Fruit fly (Drosophila melanogaster) whole organism, wandering third instar larva: ENCODE data around the gene CG11756.

Source experiments
- Abd-B ChIP-seq: fragments of >200 bp; optimal IDR thresholded peaks from 2 replicates; lab custom pipeline; 2017; ENCODE audit warnings: missing biosample characterization, missing genetic modification characterization
- CG32264 ChIP-seq: fragments of 200-800 bp; sonication (Bioruptor generic); optimal IDR thresholded peaks from 2 replicates; lab custom pipeline; 2016; ENCODE audit warnings: missing biosample characterization, missing genetic modification characterization
- CG9705 ChIP-seq: fragments of 200-800 bp; sonication (Bioruptor generic); optimal IDR thresholded peaks from 2 replicates; lab custom pipeline; 2018; ENCODE audit warnings: missing biosample characterization, mild to moderate bottlenecking, missing genetic modification characterization
- CrebA ChIP-seq: fragments of 200-800 bp; sonication (Bioruptor generic); optimal IDR thresholded peaks from 2 replicates; lab custom pipeline; 2016; ENCODE audit warnings: missing biosample characterization, mild to moderate bottlenecking, missing genetic modification characterization, borderline replicate concordance
- Dfd ChIP-seq: fragments of >200 bp; optimal IDR thresholded peaks from 2 replicates; lab custom pipeline; 2017; ENCODE audit warnings: missing biosample characterization, missing genetic modification characterization
- Dif ChIP-seq: fragments of 200-275, 200-300 bp; sonication (Bioruptor generic); optimal IDR thresholded peaks from 2 replicates; lab custom pipeline; 2018; ENCODE audit warnings: missing biosample characterization, missing genetic modification characterization; ENCODE audit not compliant: partially characterized antibody
- HLH106 ChIP-seq: fragments of 200-800 bp; optimal IDR thresholded peaks from 3 replicates; lab custom pipeline; 2019; ENCODE audit warnings: missing biosample characterization, mild to moderate bottlenecking, missing genetic modification characterization, moderate library complexity
- Hnf4 ChIP-seq: fragments of 200-800 bp; sonication (Bioruptor generic); optimal IDR thresholded peaks from 2 replicates; lab custom pipeline; 2016; ENCODE audit warnings: missing biosample characterization, mild to moderate bottlenecking, missing genetic modification characterization
- Hr78 ChIP-seq: fragments of >200 bp; optimal IDR thresholded peaks from 2 replicates; lab custom pipeline; 2017; ENCODE audit warnings: missing biosample characterization, missing genetic modification characterization
- Hr83 ChIP-seq: fragments of 200-300 bp; sonication (Bioruptor generic); optimal IDR thresholded peaks from 2 replicates; lab custom pipeline; 2016; ENCODE audit warnings: missing biosample characterization, mild to moderate bottlenecking, missing genetic modification characterization, moderate library complexity; ENCODE audit not compliant: poor library complexity, severe bottlenecking
- Jra ChIP-seq: sonication (Bioruptor generic); optimal IDR thresholded peaks from 2 replicates; lab custom pipeline; 2016; ENCODE audit warnings: missing biosample characterization, missing genetic modification characterization
- Mio ChIP-seq: sonication (Bioruptor generic); optimal IDR thresholded peaks from 2 replicates; lab custom pipeline; 2016; ENCODE audit warnings: missing biosample characterization, missing genetic modification characterization
- Myc ChIP-seq: fragments of >200 bp; optimal IDR thresholded peaks from 2 replicates; lab custom pipeline; 2017
- N ChIP-seq: fragments of >200 bp; optimal IDR thresholded peaks from 2 replicates; lab custom pipeline; 2018; ENCODE audit warnings: missing biosample characterization, missing external identifiers, missing genetic modification characterization
- OdsH ChIP-seq: fragments of 200-800 bp; sonication (Bioruptor generic); optimal IDR thresholded peaks from 2 replicates; lab custom pipeline; 2016; ENCODE audit warnings: missing biosample characterization, mild to moderate bottlenecking, missing genetic modification characterization
- Rel ChIP-seq, 2 experiments: fragments of 200-800 bp; sonication (Bioruptor generic) in 1 of 2; optimal IDR thresholded peaks; 2 replicates in 1 of 2; 3 replicates in 1 of 2; lab custom pipeline; 2016 to 2019; ENCODE audit warnings: mild to moderate bottlenecking in 2 of 2, missing biosample characterization in 2 of 2, missing genetic modification characterization in 2 of 2, moderate library complexity in 1 of 2
- Vsx2 ChIP-seq: fragments of 200-300, 225-300 bp; sonication (Bioruptor generic); optimal IDR thresholded peaks from 2 replicates; lab custom pipeline; 2018; ENCODE audit warnings: missing biosample characterization, missing genetic modification characterization; ENCODE audit not compliant: partially characterized antibody
- br ChIP-seq: fragments of 200-800 bp; sonication (Bioruptor generic); optimal IDR thresholded peaks from 2 replicates; lab custom pipeline; 2016; ENCODE audit warnings: missing biosample characterization, missing genetic modification characterization
- brk ChIP-seq: fragments of 200-800 bp; sonication (Bioruptor generic); optimal IDR thresholded peaks from 2 replicates; lab custom pipeline; 2016; ENCODE audit warnings: missing biosample characterization, mild to moderate bottlenecking, missing genetic modification characterization
- dl ChIP-seq, 2 experiments: fragments of 175-275, 200-275 bp in 1 of 2; fragments of 200-275 bp in 1 of 2; sonication (Bioruptor generic); optimal IDR thresholded peaks; lab custom pipeline; 2018; ENCODE audit warnings: mild to moderate bottlenecking in 2 of 2, missing biosample characterization in 2 of 2, missing genetic modification characterization in 2 of 2, moderate library complexity in 2 of 2; ENCODE audit not compliant: partially characterized antibody in 2 of 2, insufficient read depth in 1 of 2
- ey ChIP-seq: fragments of 200-800 bp; sonication (Bioruptor generic); optimal IDR thresholded peaks from 2 replicates; lab custom pipeline; 2016; ENCODE audit warnings: missing biosample characterization, missing genetic modification characterization
- foxo ChIP-seq, 2 experiments: fragments of 200-800 bp; sonication (Bioruptor generic); optimal IDR thresholded peaks; 2 replicates in 1 of 2; 3 replicates in 1 of 2; lab custom pipeline; 2016 to 2017; ENCODE audit warnings: missing biosample characterization in 2 of 2, missing genetic modification characterization in 2 of 2
- fru ChIP-seq: fragments of 200-800 bp; sonication (Bioruptor generic); optimal IDR thresholded peaks from 3 replicates; lab custom pipeline; 2016; ENCODE audit warnings: missing biosample characterization, mild to moderate bottlenecking, missing genetic modification characterization
- h ChIP-seq: fragments of 200-800 bp; sonication (Bioruptor generic); optimal IDR thresholded peaks from 3 replicates; lab custom pipeline; 2016; ENCODE audit warnings: missing biosample characterization, mild to moderate bottlenecking, missing genetic modification characterization
- jim ChIP-seq: fragments of 175-275, 200-325 bp; sonication (Bioruptor generic); optimal IDR thresholded peaks from 2 replicates; lab custom pipeline; 2016; ENCODE audit warnings: missing biosample characterization, mild to moderate bottlenecking, missing genetic modification characterization
- lola ChIP-seq: fragments of >200 bp; optimal IDR thresholded peaks from 2 replicates; lab custom pipeline; 2017; ENCODE audit warnings: missing biosample characterization, missing genetic modification characterization
- pan ChIP-seq: fragments of >200 bp; optimal IDR thresholded peaks from 2 replicates; lab custom pipeline; 2017
- psq ChIP-seq: fragments of 200-800 bp; sonication (Bioruptor generic); optimal IDR thresholded peaks from 3 replicates; lab custom pipeline; 2017; ENCODE audit warnings: missing biosample characterization, mild to moderate bottlenecking, missing genetic modification characterization, moderate library complexity
- rgr ChIP-seq: fragments of 200-800 bp; sonication (Bioruptor generic); optimal IDR thresholded peaks from 3 replicates; lab custom pipeline; 2016; ENCODE audit warnings: missing biosample characterization, mild to moderate bottlenecking, missing genetic modification characterization
- sage ChIP-seq: fragments of 200-800 bp; sonication (Bioruptor generic); optimal IDR thresholded peaks from 2 replicates; lab custom pipeline; 2016; ENCODE audit warnings: missing biosample characterization, mild to moderate bottlenecking, missing genetic modification characterization
- sv ChIP-seq: fragments of 200-800 bp; sonication (Bioruptor generic); optimal IDR thresholded peaks from 3 replicates; lab custom pipeline; 2016; ENCODE audit warnings: missing biosample characterization, missing genetic modification characterization
- usp ChIP-seq: fragments of >200 bp; optimal IDR thresholded peaks from 2 replicates; lab custom pipeline; 2017; ENCODE audit warnings: missing biosample characterization, missing genetic modification characterization
- woc ChIP-seq: sonication (Bioruptor generic); optimal IDR thresholded peaks from 2 replicates; lab custom pipeline; 2016; ENCODE audit warnings: missing biosample characterization, mild to moderate bottlenecking, missing genetic modification characterization

The CG11756 gene

DNA sequence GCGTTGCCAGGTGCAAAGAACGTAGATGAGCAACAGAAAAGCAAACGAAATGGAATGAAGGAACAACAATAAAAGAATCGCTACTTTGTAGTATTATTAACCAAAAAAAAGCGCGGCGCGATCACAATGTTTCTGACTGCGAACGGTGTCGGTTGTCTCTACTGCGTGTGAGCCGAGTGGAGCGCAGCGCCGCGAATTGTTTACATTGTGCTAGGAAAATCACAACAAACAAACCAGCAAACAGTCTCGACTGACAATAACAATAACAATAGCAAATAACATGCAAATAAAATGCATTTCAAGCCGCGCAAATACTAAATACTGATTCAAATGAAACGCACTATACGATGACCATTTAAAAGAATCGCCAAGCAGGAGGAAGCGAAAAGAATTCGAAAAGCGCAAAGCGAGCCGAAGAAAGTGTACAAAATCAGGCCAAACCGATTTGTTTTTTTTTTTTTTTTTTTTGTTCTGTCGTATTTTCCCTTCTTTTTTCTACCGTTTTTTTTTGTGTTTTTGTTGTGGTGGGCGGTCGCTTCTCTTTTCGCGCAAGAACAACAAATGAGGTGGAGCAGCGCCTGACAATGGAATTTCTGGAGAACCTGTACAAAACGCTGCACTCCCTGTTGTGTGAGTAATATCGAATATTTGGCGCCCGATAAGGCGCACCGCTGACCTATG lies 7.9 kb upstream of the CG11756 start, which contains the start of the genes CG34348 and Kap3:
Gene CG34348, plus strand, starts transcription at position 6 of the 681 bp plus-strand sequence.
Gene Kap3, minus strand, starts transcription at position 217 of the 681 bp plus-strand sequence.
- no peak for TF ChIP-seq brk (GFP tag; lab: Kevin White, UChicago)
- TF ChIP-seq jim (GFP tag; lab: Kevin White, UChicago): no peak
- peak; percentile 9 for TF ChIP-seq Dif (GFP tag; lab: Kevin White, UChicago)
- TF ChIP-seq CG9705 (GFP tag; lab: Kevin White, UChicago): no peak
- peak; percentile 29 for TF ChIP-seq woc (GFP tag; lab: Kevin White, UChicago)
- no peak for TF ChIP-seq pan (lab: Kevin White, UChicago)
- TF ChIP-seq h: peak; percentile 15
- TF ChIP-seq Jra (GFP tag; lab: Kevin White, UChicago): no peak
- no peak for TF ChIP-seq Hnf4 (GFP tag; lab: Kevin White, UChicago)
- no peak for TF ChIP-seq OdsH
- no peak for TF ChIP-seq sv
- TF ChIP-seq psq: peak; percentile 75
- no peak for TF ChIP-seq Vsx2 (GFP tag; lab: Kevin White, UChicago)
- TF ChIP-seq ey: no peak
- TF ChIP-seq Myc (lab: Kevin White, UChicago): no peak
- no peak for TF ChIP-seq CG32264 (GFP tag; lab: Kevin White, UChicago)
- no peak for TF ChIP-seq br (GFP tag; lab: Kevin White, UChicago)
- TF ChIP-seq N (GFP tag; lab: Kevin White, UChicago): no peak

DNA sequence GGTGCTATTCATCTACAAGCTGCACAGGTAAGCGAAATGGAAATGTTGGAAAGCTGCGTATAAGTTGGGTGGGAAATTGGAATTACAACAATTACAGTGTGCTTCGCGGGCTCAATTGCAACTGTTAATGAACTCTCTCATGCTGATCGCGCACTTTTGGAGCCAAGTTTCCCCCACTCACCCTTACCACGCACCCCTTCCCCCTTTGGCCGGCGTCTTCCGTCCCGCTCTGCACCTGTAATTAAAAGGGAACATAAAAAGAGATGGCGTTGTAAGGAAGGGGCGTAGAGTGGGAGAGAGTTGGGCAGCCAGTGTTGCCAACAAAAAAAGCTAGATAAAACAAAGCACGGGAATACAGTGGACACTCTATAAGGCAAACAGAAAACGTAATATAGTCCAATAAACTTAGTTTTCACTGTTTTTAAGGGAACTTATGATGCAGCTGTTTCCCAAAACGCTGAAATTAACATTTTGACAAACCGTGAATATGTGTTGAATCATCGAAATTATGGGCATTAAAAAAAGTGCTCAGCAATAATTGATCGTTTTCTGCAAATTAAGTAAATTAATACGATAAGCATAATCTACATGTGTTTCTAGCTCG lies 7.1 kb upstream of the CG11756 start:
- TF ChIP-seq foxo (GFP tag; optimal IDR thresholded peaks at IDR 0.05; lab: Kevin White, UChicago): peak in 1 of 2 experiments; percentile 27
- peak; percentile 13 for TF ChIP-seq woc (GFP tag; lab: Kevin White, UChicago)
- no peak for TF ChIP-seq psq
- peak; percentile 1 for TF ChIP-seq fru (GFP tag; lab: Kevin White, UChicago)

DNA sequence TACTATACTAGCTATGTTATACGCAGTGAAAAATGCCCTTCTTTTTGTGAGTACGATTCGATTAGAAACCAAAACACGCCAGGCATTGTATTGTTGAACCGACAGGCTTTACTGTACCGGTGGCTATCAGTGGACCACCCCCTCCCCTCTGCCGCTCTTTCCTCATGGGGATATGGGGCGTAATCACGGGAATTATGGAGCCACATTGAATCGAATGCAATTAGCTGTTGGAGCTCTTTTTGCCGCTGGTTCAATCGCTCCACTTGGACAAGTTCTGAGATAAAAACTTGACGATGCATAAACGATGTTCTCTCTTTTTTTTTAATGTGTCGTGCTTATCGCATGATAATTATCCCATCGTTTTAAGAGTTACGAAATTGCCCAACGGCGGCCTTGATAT lies 5.8 kb upstream of the CG11756 start:
- no peak for TF ChIP-seq Hr83 (GFP tag; lab: Kevin White, UChicago)
- no peak for TF ChIP-seq Hnf4 (GFP tag; lab: Kevin White, UChicago)
- no peak for TF ChIP-seq woc (GFP tag; lab: Kevin White, UChicago)
- no peak for TF ChIP-seq fru (GFP tag; lab: Kevin White, UChicago)
- TF ChIP-seq usp (GFP tag; lab: Kevin White, UChicago): no peak
- no peak for TF ChIP-seq psq
- TF ChIP-seq CrebA: no peak
- no peak for TF ChIP-seq br (GFP tag; lab: Kevin White, UChicago)
- no peak for TF ChIP-seq sage (GFP tag; lab: Kevin White, UChicago)
- no peak for TF ChIP-seq OdsH
- TF ChIP-seq N (GFP tag; lab: Kevin White, UChicago): no peak
- TF ChIP-seq foxo (GFP tag; optimal IDR thresholded peaks at IDR 0.05; lab: Kevin White, UChicago): peak in 1 of 2 experiments; percentile 26
- TF ChIP-seq Vsx2 (GFP tag; lab: Kevin White, UChicago): no peak
- peak; percentile 3 for TF ChIP-seq HLH106 (tag; lab: Kevin White, UChicago)
- no peak for TF ChIP-seq rgr (GFP tag; lab: Kevin White, UChicago)
- no peak for TF ChIP-seq brk (GFP tag; lab: Kevin White, UChicago)
- no peak for TF ChIP-seq Dfd (GFP tag; lab: Kevin White, UChicago)

DNA sequence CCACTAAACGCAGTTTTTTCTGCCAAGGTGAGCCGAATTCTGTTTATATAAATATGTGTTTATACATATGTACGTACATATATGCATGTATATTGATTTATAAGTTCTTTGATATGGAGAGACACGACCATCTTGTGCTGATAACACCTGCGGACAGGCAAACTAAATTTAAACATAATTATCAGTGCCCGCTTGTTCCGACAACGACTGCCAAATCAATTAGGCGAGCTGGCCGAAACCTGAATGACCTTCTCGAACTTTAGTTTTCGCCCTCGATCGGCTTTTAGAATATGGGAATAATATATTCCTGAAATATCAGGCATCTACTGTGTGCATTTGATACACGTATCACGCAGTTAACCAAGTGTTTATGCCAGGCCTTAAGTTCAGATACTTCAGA lies 5.1 kb upstream of the CG11756 start:
- TF ChIP-seq Hnf4 (GFP tag; lab: Kevin White, UChicago) (no peak), Myc (lab: Kevin White, UChicago) (no peak), Dfd (GFP tag; lab: Kevin White, UChicago) (no peak), woc (GFP tag; lab: Kevin White, UChicago) (no peak), foxo (GFP tag; optimal IDR thresholded peaks at IDR 0.05; lab: Kevin White, UChicago) (no peak), rgr (GFP tag; lab: Kevin White, UChicago) (no peak), psq (no peak), OdsH (no peak), Mio (GFP tag; lab: Kevin White, UChicago) (no peak), brk (GFP tag; lab: Kevin White, UChicago) (no peak), h (no peak), dl (GFP tag; optimal IDR thresholded peaks at IDR 0.05; lab: Kevin White, UChicago; ENCODE audit: insufficient read depth in 1 of 2, partially characterized antibody in 2 of 2) (no peak), CG9705 (GFP tag; lab: Kevin White, UChicago) (no peak), Rel (GFP tag; optimal IDR thresholded peaks at IDR 0.05; lab: Kevin White, UChicago) (no peak), Rel (tag; optimal IDR thresholded peaks at IDR 0.05; lab: Kevin White, UChicago) (no peak), Abd-B (GFP tag; lab: Kevin White, UChicago) (no peak), lola (GFP tag; lab: Kevin White, UChicago) (no peak), Hr78 (GFP tag; lab: Kevin White, UChicago) (no peak), ey (no peak), Dif (GFP tag; lab: Kevin White, UChicago) (no peak), usp (GFP tag; lab: Kevin White, UChicago) (no peak)
